Worm (Caenorhabditis elegans) whole organism, mixed stage, embryonic: ENCODE data around the gene C36B7.5.

Experiments used
- ceh-43 ChIP-seq: fragments of 200-800 bp; sonication (Bioruptor generic); optimal IDR thresholded peaks from 2 replicates; lab custom pipeline; 2018; ENCODE audit warnings: mild to moderate bottlenecking, missing genetic modification characterization, moderate library complexity, missing compliant biosample characterization
- lin-32 ChIP-seq: fragments of 200-800 bp; sonication (Bioruptor generic); optimal IDR thresholded peaks from 2 replicates; lab custom pipeline; 2018; ENCODE audit warnings: mild to moderate bottlenecking, missing genetic modification characterization, missing compliant biosample characterization
- mab-5 ChIP-seq: fragments of 150-350 bp; optimal IDR thresholded peaks from 2 replicates; lab custom pipeline; 2014; ENCODE audit warnings: missing biosample characterization, missing genetic modification characterization
- mep-1 ChIP-seq: fragments of 150-350 bp; optimal IDR thresholded peaks from 2 replicates; lab custom pipeline; 2017; ENCODE audit warnings: missing biosample characterization, missing genetic modification reagents, missing genetic modification characterization, inconsistent platforms
- nhr-237 ChIP-seq: fragments of 150-350 bp; optimal IDR thresholded peaks from 2 replicates; lab custom pipeline; 2014; ENCODE audit warnings: missing biosample characterization, missing genetic modification characterization
- pha-4 ChIP-seq: fragments of 150-350 bp; optimal IDR thresholded peaks from 2 replicates; lab custom pipeline; 2018; ENCODE audit warnings: missing biosample characterization, missing genetic modification reagents, missing genetic modification characterization
- snpc-4 ChIP-seq: fragments of 150-350 bp; optimal IDR thresholded peaks from 2 replicates; lab custom pipeline; 2014; ENCODE audit warnings: missing biosample characterization, missing genetic modification characterization
- sptf-1 ChIP-seq: sonication (generic microtip); optimal IDR thresholded peaks from 2 replicates; lab custom pipeline; 2017; ENCODE audit warnings: mild to moderate bottlenecking, missing genetic modification characterization, moderate library complexity, missing compliant biosample characterization
- tbx-8 ChIP-seq: fragments of 200-800 bp; sonication (Bioruptor generic); optimal IDR thresholded peaks from 2 replicates; lab custom pipeline; 2018; ENCODE audit warnings: mild to moderate bottlenecking, missing genetic modification characterization, moderate library complexity, missing compliant biosample characterization
- unc-120 ChIP-seq: sonication (generic microtip); optimal IDR thresholded peaks from 2 replicates; lab custom pipeline; 2017; ENCODE audit warnings: missing genetic modification characterization, missing compliant biosample characterization; ENCODE audit not compliant: poor library complexity, severe bottlenecking
- ztf-11 ChIP-seq: fragments of 150-350 bp; optimal IDR thresholded peaks from 2 replicates; lab custom pipeline; 2014; ENCODE audit warnings: missing biosample characterization, missing genetic modification characterization

ce11 chrX:7126348-7126747 is 30.1 kb upstream of the C36B7.5 start, which contains the start of gene ist-1:
- TF ChIP-seq nhr-237 (tag; lab: Kevin White, UChicago) (no peak), pha-4 (tag; lab: Kevin White, UChicago) (no peak), ceh-43 (no peak), ztf-11 (tag; lab: Kevin White, UChicago) (no peak), tbx-8 (GFP tag; lab: Kevin White, UChicago) (no peak), mep-1 (tag; lab: Kevin White, UChicago) (no peak), lin-32 (no peak), unc-120 (no peak), snpc-4 (tag; lab: Kevin White, UChicago) (no peak), sptf-1 (no peak), mab-5 (tag; lab: Kevin White, UChicago) (no peak)
